Worm (Caenorhabditis elegans) whole organism, L4 larva: ENCODE measurements around the gene T09F3.4.
A peak's percentile ranks its signal among the peaks of the same experiment; 100 is the strongest.
"Not testable (repeated sequence)": the region's sequence is repeated elsewhere in the genome, so short reads cannot be mapped to it uniquely, and the experiment has no call there.

ENCODE experiments used
- D1046.2 ChIP-seq: fragments of 200-800 bp; sonication (Bioruptor generic); IDR thresholded peaks from 2 replicates; pipeline ENCODE4 v1.3.6; 2022; ENCODE audit warnings: missing genetic modification characterization, missing compliant biosample characterization
- F44E2.7 ChIP-seq: fragments of 200-800 bp; sonication (Bioruptor generic); IDR thresholded peaks from 2 replicates; pipeline ENCODE4 v2.1.2; 2022; ENCODE audit warnings: missing genetic modification characterization, missing compliant biosample characterization
- R02D3.7 ChIP-seq: fragments of 150-350 bp; sonication (generic microtip); optimal IDR thresholded peaks from 3 replicates; lab custom pipeline; 2014; ENCODE audit warnings: missing biosample characterization, missing genetic modification characterization
- Y105C5A.15 ChIP-seq: fragments of 200-800 bp; sonication (Bioruptor generic); IDR thresholded peaks from 2 replicates; pipeline ENCODE4 v1.3.6; 2022; ENCODE audit warnings: missing genetic modification characterization, missing compliant biosample characterization
- Y5F2A.4 ChIP-seq: fragments of 200-800 bp; sonication (Bioruptor generic); optimal IDR thresholded peaks from 2 replicates; lab custom pipeline; 2018; ENCODE audit warnings: mild to moderate bottlenecking, missing genetic modification characterization, missing compliant biosample characterization
- Y75B8A.6 ChIP-seq: fragments of 200-800 bp; sonication (Bioruptor generic); IDR thresholded peaks from 2 replicates; pipeline ENCODE4 v1.3.6; 2022; ENCODE audit warnings: missing genetic modification reagents, missing genetic modification characterization, missing compliant biosample characterization
- ZK337.2 ChIP-seq: fragments of 200-800 bp; sonication (Bioruptor generic); IDR thresholded peaks from 2 replicates; pipeline ENCODE4 v1.3.6; 2022; ENCODE audit warnings: missing genetic modification reagents, missing genetic modification characterization, missing compliant biosample characterization
- aha-1 ChIP-seq: fragments of 150-350 bp; peaks from one replicate; lab custom pipeline; 2014; ENCODE audit warnings: missing biosample characterization, missing genetic modification characterization
- ama-1 ChIP-seq: fragments of 150-350 bp; optimal IDR thresholded peaks from 2 replicates; lab custom pipeline; 2014; ENCODE audit warnings: inconsistent platforms, mixed read lengths
- ceh-28 ChIP-seq: fragments of 150-350 bp; optimal IDR thresholded peaks from 2 replicates; lab custom pipeline; 2014; ENCODE audit warnings: missing biosample characterization, missing genetic modification reagents, missing genetic modification characterization
- ceh-44 ChIP-seq: fragments of 200-800 bp; sonication (Bioruptor generic); IDR thresholded peaks from 2 replicates; pipeline ENCODE4 v1.3.6; 2022; ENCODE audit warnings: missing genetic modification reagents, missing genetic modification characterization, missing compliant biosample characterization
- ceh-82 ChIP-seq: sonication (generic microtip); optimal IDR thresholded peaks from 2 replicates; lab custom pipeline; 2017; ENCODE audit warnings: missing biosample characterization, missing genetic modification characterization
- cey-2 ChIP-seq: sonication (generic microtip); optimal IDR thresholded peaks from 3 replicates; lab custom pipeline; 2017; ENCODE audit warnings: missing genetic modification characterization, mild to moderate bottlenecking, missing compliant biosample characterization, antibody characterized with exemption, borderline replicate concordance; ENCODE audit not compliant: insufficient read depth
- daf-16 ChIP-seq, 3 experiments: sonication (generic microtip); optimal IDR thresholded peaks; 2 replicates each; lab custom pipeline; 2016 to 2017; ENCODE audit warnings: missing genetic modification characterization in 3 of 3, missing genetic modification reagents in 3 of 3, mild to moderate bottlenecking in 2 of 3, missing compliant biosample characterization in 2 of 3, missing biosample characterization in 1 of 3, moderate library complexity in 1 of 3
- dmd-6 ChIP-seq: fragments of 200-800 bp; sonication (Bioruptor generic); IDR thresholded peaks from 2 replicates; pipeline ENCODE4 v1.3.6; 2022; ENCODE audit warnings: missing genetic modification reagents, missing genetic modification characterization, missing compliant biosample characterization
- dmd-9 ChIP-seq: fragments of 200-800 bp; sonication (Bioruptor generic); IDR thresholded peaks from 2 replicates; pipeline ENCODE4 v1.3.6; 2022; ENCODE audit warnings: missing genetic modification reagents, missing genetic modification characterization, missing compliant biosample characterization
- duxl-1 ChIP-seq: sonication (generic microtip); optimal IDR thresholded peaks from 2 replicates; lab custom pipeline; 2016; ENCODE audit warnings: mild to moderate bottlenecking, missing genetic modification characterization, moderate library complexity, missing compliant biosample characterization; ENCODE audit not compliant: poor library complexity
- dve-1 ChIP-seq: sonication (generic microtip); optimal IDR thresholded peaks from 2 replicates; lab custom pipeline; 2017; ENCODE audit warnings: antibody characterized with exemption, mild to moderate bottlenecking, missing genetic modification characterization, missing compliant biosample characterization; ENCODE audit not compliant: insufficient read depth
- egl-27 ChIP-seq: sonication (generic microtip); optimal IDR thresholded peaks from 3 replicates; lab custom pipeline; 2017; ENCODE audit warnings: missing biosample characterization, missing genetic modification reagents, missing genetic modification characterization
- egl-43 ChIP-seq: fragments of 200-800 bp; sonication (Bioruptor generic); IDR thresholded peaks from 2 replicates; pipeline ENCODE4 v1.3.6; 2022; ENCODE audit warnings: missing genetic modification reagents, missing genetic modification characterization, missing compliant biosample characterization
- gei-8 ChIP-seq: fragments of 200-800 bp; sonication (Bioruptor generic); optimal IDR thresholded peaks from 2 replicates; lab custom pipeline; 2018; ENCODE audit warnings: mild to moderate bottlenecking, missing genetic modification characterization, missing compliant biosample characterization
- hlh-11 ChIP-seq: fragments of 200-800 bp; sonication (Bioruptor generic); optimal IDR thresholded peaks from 2 replicates; lab custom pipeline; 2018; ENCODE audit warnings: mild to moderate bottlenecking, missing genetic modification characterization, missing compliant biosample characterization
- jun-1 ChIP-seq: fragments of 150-350 bp; optimal IDR thresholded peaks from 2 replicates; lab custom pipeline; 2014; ENCODE audit warnings: missing biosample characterization, missing genetic modification reagents, missing genetic modification characterization
- lin-38 ChIP-seq: fragments of 200-800 bp; sonication (Bioruptor generic); IDR thresholded peaks from 2 replicates; pipeline ENCODE4 v1.3.6; 2022; ENCODE audit warnings: missing genetic modification reagents, missing genetic modification characterization, missing compliant biosample characterization
- madf-9 ChIP-seq: fragments of 200-800 bp; sonication (Bioruptor generic); conservative IDR thresholded peaks from 2 replicates; pipeline ENCODE4 v1.3.6; 2022; ENCODE audit warnings: missing genetic modification reagents, missing genetic modification characterization, missing compliant biosample characterization
- mdl-1 ChIP-seq, 2 experiments: fragments of 150-350 bp in 1 of 2; sonication (generic microtip) in 1 of 2; optimal IDR thresholded peaks; 2 replicates each; lab custom pipeline; 2014 to 2017; ENCODE audit warnings: missing biosample characterization in 2 of 2, missing genetic modification characterization in 2 of 2
- mxl-3 ChIP-seq: fragments of 200-800 bp; sonication (Bioruptor generic); optimal IDR thresholded peaks from 2 replicates; lab custom pipeline; 2018; ENCODE audit warnings: mild to moderate bottlenecking, missing genetic modification characterization, missing compliant biosample characterization
- nhr-10 ChIP-seq: fragments of 150-350 bp; optimal IDR thresholded peaks from 2 replicates; lab custom pipeline; 2014; ENCODE audit warnings: missing biosample characterization, missing genetic modification characterization
- nhr-237 ChIP-seq: sonication (generic microtip); optimal IDR thresholded peaks from 2 replicates; lab custom pipeline; 2017; ENCODE audit warnings: missing biosample characterization, missing genetic modification characterization
- nhr-28 ChIP-seq: fragments of 150-350 bp; optimal IDR thresholded peaks from 2 replicates; lab custom pipeline; 2014; ENCODE audit warnings: missing biosample characterization, missing genetic modification characterization
- nhr-77 ChIP-seq: fragments of 150-350 bp; optimal IDR thresholded peaks from 2 replicates; lab custom pipeline; 2014; ENCODE audit warnings: missing biosample characterization, missing genetic modification characterization
- pqm-1 ChIP-seq: sonication (generic microtip); optimal IDR thresholded peaks from 2 replicates; lab custom pipeline; 2017; ENCODE audit warnings: missing biosample characterization, missing genetic modification characterization
- rbr-2 ChIP-seq: sonication (generic microtip); optimal IDR thresholded peaks from 2 replicates; lab custom pipeline; 2016; ENCODE audit warnings: missing genotype, missing genetic modification characterization, missing compliant biosample characterization
- saeg-2 ChIP-seq: fragments of 200-800 bp; sonication (Bioruptor generic); IDR thresholded peaks from 2 replicates; pipeline ENCODE4 v1.3.6; 2022; ENCODE audit warnings: missing genetic modification reagents, missing genetic modification characterization, missing compliant biosample characterization
- set-16 ChIP-seq: fragments of 200-800 bp; sonication (Bioruptor generic); IDR thresholded peaks from 2 replicates; pipeline ENCODE4 v1.3.6; 2022; ENCODE audit warnings: missing genetic modification reagents, missing genetic modification characterization, missing compliant biosample characterization
- snpc-1.2 ChIP-seq: fragments of 200-800 bp; sonication (Bioruptor generic); IDR thresholded peaks from 2 replicates; pipeline ENCODE4 v1.3.6; 2022; ENCODE audit warnings: missing genetic modification reagents, missing genetic modification characterization, missing compliant biosample characterization
- unc-62 ChIP-seq, 3 experiments: fragments of 150-350 bp in 1 of 3; sonication (generic microtip); optimal IDR thresholded peaks in 2 of 3; peaks in 1 of 3; 1 replicate in 1 of 3; 2 replicates in 2 of 3; lab custom pipeline; 2014 to 2017; ENCODE audit warnings: missing biosample characterization in 3 of 3, missing genetic modification characterization in 3 of 3, missing genetic modification reagents in 3 of 3, missing genotype in 1 of 3
- zag-1 ChIP-seq: fragments of 150-350 bp; optimal IDR thresholded peaks from 2 replicates; lab custom pipeline; 2014; ENCODE audit warnings: missing biosample characterization, missing genetic modification characterization
- zfp-2 ChIP-seq: sonication (generic microtip); optimal IDR thresholded peaks from 2 replicates; lab custom pipeline; 2016; ENCODE audit warnings: mild to moderate bottlenecking, missing genetic modification characterization, missing compliant biosample characterization
- zip-11 ChIP-seq: fragments of 200-800 bp; sonication (Bioruptor generic); IDR thresholded peaks from 2 replicates; pipeline ENCODE4 v1.3.6; 2022; ENCODE audit warnings: missing genetic modification characterization, missing compliant biosample characterization
- ztf-11 ChIP-seq: fragments of 150-350 bp; optimal IDR thresholded peaks from 2 replicates; lab custom pipeline; 2014; ENCODE audit warnings: missing biosample characterization, missing genetic modification characterization

The T09F3.4 gene

DNA sequence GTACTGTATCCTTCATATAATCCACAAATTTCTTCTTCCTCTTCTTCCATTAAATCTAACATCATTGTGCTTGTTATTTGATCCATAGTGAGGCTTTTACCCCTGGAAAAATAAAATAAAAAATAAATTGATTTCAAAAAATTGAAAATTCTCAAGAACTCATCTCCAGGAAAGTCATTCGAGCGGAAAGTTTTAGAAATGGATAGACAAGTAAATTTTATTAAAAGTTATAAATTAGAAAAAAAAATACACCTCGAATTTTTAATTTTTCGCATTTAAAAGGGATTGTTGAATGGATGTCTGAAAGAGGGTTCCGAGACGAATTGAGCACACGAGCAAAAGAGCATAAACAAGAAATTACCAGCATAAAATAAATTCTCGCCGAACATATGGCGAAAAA, 26.4 kb downstream of the T09F3.4 start, which contains the start of gene frpr-21:
Gene frpr-21 (minus strand): TSS at position 101 of the 400 bp plus-strand sequence.
- TF ChIP-seq set-16 (no peak), Y5F2A.4 (GFP tag; lab: Kevin White, UChicago) (no peak)

DNA sequence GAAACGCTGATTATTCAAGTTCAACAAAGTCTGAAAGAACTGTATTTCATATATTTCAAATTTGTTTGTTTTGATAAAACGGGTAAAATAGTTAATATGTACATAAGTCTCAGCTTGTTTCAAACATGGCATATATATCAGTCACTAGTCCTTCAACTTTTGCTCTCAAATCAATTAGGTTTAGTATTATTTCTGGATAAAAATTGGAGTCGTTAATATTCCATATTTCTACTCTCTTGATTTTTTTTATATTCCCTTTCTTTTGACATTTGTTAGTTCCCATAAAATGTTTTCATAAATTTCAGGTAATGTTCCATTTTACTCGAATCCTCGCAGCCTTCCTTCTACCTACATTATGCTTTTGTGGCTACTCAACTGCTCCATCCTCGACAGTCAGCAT, 40.3 kb downstream of the T09F3.4 start, which contains the start of gene cut-4:
Gene cut-4 (plus strand): TSS at position 301 of the 400 bp plus-strand sequence.
- TF ChIP-seq hlh-11 (tag; lab: Kevin White, UChicago) (no peak), dmd-9 (no peak), mxl-3 (GFP tag; lab: Kevin White, UChicago) (no peak), lin-38 (GFP tag; lab: Robert Waterston, UW) (no peak), mdl-1 (tag; optimal IDR thresholded peaks at IDR 0.05; lab: Kevin White, UChicago) (no peak), saeg-2 (GFP tag; lab: Robert Waterston, UW) (no peak), ZK337.2 (no peak), gei-8 (GFP tag; lab: Kevin White, UChicago) (no peak), D1046.2 (GFP tag; lab: Robert Waterston, UW) (no peak), nhr-10 (tag; lab: Kevin White, UChicago) (no peak), ceh-28 (no peak), zfp-2 (tag; lab: Kevin White, UChicago) (no peak), jun-1 (tag; lab: Kevin White, UChicago) (no peak), egl-43 (no peak), madf-9 (GFP tag; lab: Robert Waterston, UW) (no peak), F44E2.7 (GFP tag; lab: Robert Waterston, UW) (no peak)

ce11 chrII:10437840-10438239, 42.3 kb downstream of the T09F3.4 start:
- TF ChIP-seq zag-1 (tag; lab: Kevin White, UChicago) (no peak), snpc-1.2 (GFP tag; lab: Robert Waterston, UW) (no peak), aha-1 (tag; lab: Kevin White, UChicago) (peak; percentile 94)

DNA sequence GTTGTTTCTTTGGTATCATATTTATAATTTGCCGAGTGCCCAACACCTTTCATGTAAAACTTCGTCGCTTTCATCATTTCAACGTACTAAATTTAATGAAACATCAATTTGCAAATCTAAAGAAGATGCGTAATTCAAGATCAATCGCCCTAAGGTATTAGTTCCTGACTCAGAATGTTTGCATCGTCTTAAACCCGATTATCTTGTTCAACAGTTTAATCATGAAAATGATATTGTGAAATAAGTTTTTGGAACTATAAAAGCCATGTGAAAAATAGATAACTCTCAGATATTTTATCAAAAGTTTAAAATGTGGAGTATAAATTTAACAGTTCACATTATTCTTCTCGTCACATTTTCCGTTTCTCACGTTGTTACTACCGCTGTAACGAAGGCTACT, 44.5 kb downstream of the T09F3.4 start, which contains the start of gene E04D5.4:
Gene E04D5.4 (plus strand): TSS at position 301 of the 400 bp plus-strand sequence.
- TF ChIP-seq ceh-44 (GFP tag; lab: Robert Waterston, UW) (no peak), egl-27 (tag; lab: Kevin White, UChicago) (no peak), R02D3.7 (no peak), ama-1 (lab: Kevin White, UChicago) (no peak), Y75B8A.6 (no peak), ztf-11 (tag; lab: Kevin White, UChicago) (no peak)

- TF ChIP-seq unc-62 (GFP tag; optimal IDR thresholded peaks at IDR 0.05 in 1 of 2; lab: Kevin White, UChicago): peak in 1 of 2 experiments; percentile 56
- not testable (repeated sequence) for TF ChIP-seq unc-62 (tag; optimal IDR thresholded peaks at IDR 0.05; lab: Kevin White, UChicago)
Measured at ce11 chrII:10442846-10443245, 47.3 kb downstream of the T09F3.4 start, which contains the start of gene ZK673.1. Gene ZK673.1, plus strand, starts transcription at chrII:10443146.

ce11 chrII:10443898-10444297, 48.4 kb downstream of the T09F3.4 start:
- TF ChIP-seq zip-11 (GFP tag; lab: Robert Waterston, UW) (no peak), nhr-237 (tag; lab: Kevin White, UChicago) (no peak), mdl-1 (tag; optimal IDR thresholded peaks at IDR 0.05; lab: Kevin White, UChicago) (peak in 1 of 2 experiments; percentile 19), zfp-2 (tag; lab: Kevin White, UChicago) (no peak), ceh-82 (tag; lab: Kevin White, UChicago) (no peak), cey-2 (tag; lab: Kevin White, UChicago) (no peak), pqm-1 (tag; lab: Kevin White, UChicago) (peak; percentile 42), dve-1 (tag; lab: Kevin White, UChicago) (peak; percentile 51), mxl-3 (GFP tag; lab: Kevin White, UChicago) (peak; percentile 23), nhr-77 (tag; lab: Kevin White, UChicago) (peak; percentile 18), Y105C5A.15 (GFP tag; lab: Robert Waterston, UW) (no peak), dmd-6 (GFP tag; lab: Robert Waterston, UW) (peak; percentile 83), rbr-2 (tag; lab: Kevin White, UChicago) (no peak), hlh-11 (tag; lab: Kevin White, UChicago) (peak; percentile 56), nhr-28 (tag; lab: Kevin White, UChicago) (peak; percentile 62), R02D3.7 (no peak), daf-16 (GFP tag; optimal IDR thresholded peaks at IDR 0.05; lab: Kevin White, UChicago) (no peak), daf-16 (tag; optimal IDR thresholded peaks at IDR 0.05; lab: Kevin White, UChicago) (peak; percentile 46), ama-1 (lab: Kevin White, UChicago) (no peak), duxl-1 (tag; lab: Kevin White, UChicago) (no peak)
